Worm (Caenorhabditis elegans) whole organism, young adult: ENCODE results near the gene vps-39.

ENCODE experiments used
- F22D6.2 ChIP-seq: sonication (generic microtip); optimal IDR thresholded peaks from 2 replicates; lab custom pipeline; 2016; ENCODE audit warnings: mild to moderate bottlenecking, missing genetic modification characterization, missing compliant biosample characterization
- ama-1 ChIP-seq, 3 experiments: fragments of 150-350 bp in 1 of 3; sonication (generic microtip) in 2 of 3; optimal IDR thresholded peaks; 2 replicates each; lab custom pipeline; 2014 to 2018; ENCODE audit warnings: missing biosample characterization in 2 of 3, missing genetic modification characterization in 2 of 3, missing genetic modification reagents in 2 of 3
- efl-1 ChIP-seq: fragments of 150-350 bp; optimal IDR thresholded peaks from 2 replicates; lab custom pipeline; 2014; ENCODE audit warnings: missing biosample characterization, missing genetic modification reagents, missing genetic modification characterization
- gei-17 ChIP-seq: fragments of 200-800 bp; sonication (Bioruptor generic); optimal IDR thresholded peaks from 2 replicates; lab custom pipeline; 2018; ENCODE audit warnings: mild to moderate bottlenecking, missing genetic modification characterization, missing compliant biosample characterization
- nhr-80 ChIP-seq: sonication (generic microtip); optimal IDR thresholded peaks from 2 replicates; lab custom pipeline; 2016; ENCODE audit warnings: missing genetic modification characterization, missing compliant biosample characterization

DNA sequence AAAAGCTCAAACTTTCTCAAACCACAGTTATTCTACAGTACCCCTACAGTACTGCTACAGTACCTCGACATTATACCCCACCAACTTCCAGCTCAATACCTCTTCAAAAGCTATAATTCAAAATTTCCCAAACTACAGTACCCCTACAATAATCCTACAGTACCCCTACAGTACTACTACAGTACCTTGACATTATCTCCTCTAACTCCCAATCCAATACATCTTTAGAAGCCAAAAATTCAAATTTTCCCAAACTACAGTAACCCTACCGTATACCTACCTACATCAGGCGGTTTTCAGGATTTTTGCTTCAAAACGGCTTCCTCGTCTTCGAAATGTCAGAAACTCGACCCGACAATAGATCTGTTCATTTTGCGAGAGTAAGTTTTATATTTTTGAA lies 19.4 kb upstream of the vps-39 start, which contains the start of gene F58D12.3:
- TF ChIP-seq F22D6.2 (tag; lab: Kevin White, UChicago) = no peak
- TF ChIP-seq nhr-80 = no peak
- TF ChIP-seq efl-1 (GFP tag; lab: Kevin White, UChicago) = no peak
- no peak for TF ChIP-seq ama-1 (optimal IDR thresholded peaks at IDR 0.05; lab: Kevin White, UChicago)
- TF ChIP-seq ama-1 (GFP tag; optimal IDR thresholded peaks at IDR 0.05; lab: Kevin White, UChicago) = no peak
- TF ChIP-seq gei-17 = no peak
